Fruit fly (Drosophila melanogaster): ENCODE data around the gene CG7781.

DNA sequence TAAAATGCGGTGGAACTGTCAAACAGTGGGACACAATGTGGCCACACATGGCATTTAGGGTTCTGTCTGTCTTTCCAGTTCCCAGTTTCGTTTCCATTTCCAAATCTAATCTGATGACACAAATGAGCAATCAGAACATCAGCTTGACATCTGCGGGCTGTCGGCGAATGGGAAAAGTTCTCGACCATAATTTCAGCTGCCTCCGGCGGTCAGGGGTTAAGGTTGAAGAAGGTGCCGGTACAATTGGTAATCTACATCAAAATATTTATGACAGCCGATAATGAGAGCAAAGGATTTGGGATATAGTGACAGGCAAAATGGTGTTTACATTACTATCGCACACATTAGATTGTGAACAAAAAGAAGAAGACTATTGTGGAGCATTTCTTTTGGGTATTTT, 43.3 kb downstream of the CG7781 start:
- TF ChIP-seq dac (GFP tag; optimal IDR thresholded peaks at IDR 0.05) (no peak), CG10631 (GFP tag; optimal IDR thresholded peaks at IDR 0.05) (no peak), CG11762 (GFP tag; optimal IDR thresholded peaks at IDR 0.05; ENCODE audit: insufficient read depth) (no peak), Smox (GFP tag; optimal IDR thresholded peaks at IDR 0.05) (no peak), Hr38 (GFP tag; optimal IDR thresholded peaks at IDR 0.05) (no peak), Sox102F (GFP tag; optimal IDR thresholded peaks at IDR 0.05) (no peak), fd85E (GFP tag; optimal IDR thresholded peaks at IDR 0.05) (no peak), Blimp-1 (GFP tag; optimal IDR thresholded peaks at IDR 0.05) (no peak), fd59A (GFP tag; optimal IDR thresholded peaks at IDR 0.05) (no peak), CG8632 (GFP tag; optimal IDR thresholded peaks at IDR 0.05) (no peak), CG6163 (GFP tag; IDR thresholded peaks at IDR 0.05) (no peak), achi (GFP tag; optimal IDR thresholded peaks at IDR 0.05) (no peak), salr (GFP tag; optimal IDR thresholded peaks at IDR 0.05) (no peak)

Measured in whole organism, prepupa.